Fruit fly (Drosophila melanogaster) whole organism, wandering third instar larva: ENCODE results near the gene Cpr67Fa1.

ENCODE experiments used
- Abd-B ChIP-seq: fragments of >200 bp; optimal IDR thresholded peaks from 2 replicates; lab custom pipeline; 2017; ENCODE audit warnings: missing biosample characterization, missing genetic modification characterization
- CG32264 ChIP-seq: fragments of 200-800 bp; sonication (Bioruptor generic); optimal IDR thresholded peaks from 2 replicates; lab custom pipeline; 2016; ENCODE audit warnings: missing biosample characterization, missing genetic modification characterization
- CG9705 ChIP-seq: fragments of 200-800 bp; sonication (Bioruptor generic); optimal IDR thresholded peaks from 2 replicates; lab custom pipeline; 2018; ENCODE audit warnings: missing biosample characterization, mild to moderate bottlenecking, missing genetic modification characterization
- CrebA ChIP-seq: fragments of 200-800 bp; sonication (Bioruptor generic); optimal IDR thresholded peaks from 2 replicates; lab custom pipeline; 2016; ENCODE audit warnings: missing biosample characterization, mild to moderate bottlenecking, missing genetic modification characterization, borderline replicate concordance
- Dfd ChIP-seq: fragments of >200 bp; optimal IDR thresholded peaks from 2 replicates; lab custom pipeline; 2017; ENCODE audit warnings: missing biosample characterization, missing genetic modification characterization
- Dif ChIP-seq: fragments of 200-275, 200-300 bp; sonication (Bioruptor generic); optimal IDR thresholded peaks from 2 replicates; lab custom pipeline; 2018; ENCODE audit warnings: missing biosample characterization, missing genetic modification characterization; ENCODE audit not compliant: partially characterized antibody
- GATAd ChIP-seq: sonication (Bioruptor generic); optimal IDR thresholded peaks from 2 replicates; lab custom pipeline; 2016; ENCODE audit warnings: missing biosample characterization, missing genetic modification characterization
- HLH106 ChIP-seq: fragments of 200-800 bp; optimal IDR thresholded peaks from 3 replicates; lab custom pipeline; 2019; ENCODE audit warnings: missing biosample characterization, mild to moderate bottlenecking, missing genetic modification characterization, moderate library complexity
- Hnf4 ChIP-seq: fragments of 200-800 bp; sonication (Bioruptor generic); optimal IDR thresholded peaks from 2 replicates; lab custom pipeline; 2016; ENCODE audit warnings: missing biosample characterization, mild to moderate bottlenecking, missing genetic modification characterization
- Hr78 ChIP-seq: fragments of >200 bp; optimal IDR thresholded peaks from 2 replicates; lab custom pipeline; 2017; ENCODE audit warnings: missing biosample characterization, missing genetic modification characterization
- Hr83 ChIP-seq: fragments of 200-300 bp; sonication (Bioruptor generic); optimal IDR thresholded peaks from 2 replicates; lab custom pipeline; 2016; ENCODE audit warnings: missing biosample characterization, mild to moderate bottlenecking, missing genetic modification characterization, moderate library complexity; ENCODE audit not compliant: poor library complexity, severe bottlenecking
- Jra ChIP-seq: sonication (Bioruptor generic); optimal IDR thresholded peaks from 2 replicates; lab custom pipeline; 2016; ENCODE audit warnings: missing biosample characterization, missing genetic modification characterization
- Mio ChIP-seq: sonication (Bioruptor generic); optimal IDR thresholded peaks from 2 replicates; lab custom pipeline; 2016; ENCODE audit warnings: missing biosample characterization, missing genetic modification characterization
- Myc ChIP-seq: fragments of >200 bp; optimal IDR thresholded peaks from 2 replicates; lab custom pipeline; 2017
- N ChIP-seq: fragments of >200 bp; optimal IDR thresholded peaks from 2 replicates; lab custom pipeline; 2018; ENCODE audit warnings: missing biosample characterization, missing external identifiers, missing genetic modification characterization
- OdsH ChIP-seq: fragments of 200-800 bp; sonication (Bioruptor generic); optimal IDR thresholded peaks from 2 replicates; lab custom pipeline; 2016; ENCODE audit warnings: missing biosample characterization, mild to moderate bottlenecking, missing genetic modification characterization
- Rel ChIP-seq, 2 experiments: fragments of 200-800 bp; sonication (Bioruptor generic) in 1 of 2; optimal IDR thresholded peaks; 2 replicates in 1 of 2; 3 replicates in 1 of 2; lab custom pipeline; 2016 to 2019; ENCODE audit warnings: mild to moderate bottlenecking in 2 of 2, missing biosample characterization in 2 of 2, missing genetic modification characterization in 2 of 2, moderate library complexity in 1 of 2
- Sp1 ChIP-seq: fragments of 200-800 bp; sonication (Bioruptor generic); optimal IDR thresholded peaks from 3 replicates; lab custom pipeline; 2019; ENCODE audit warnings: missing biosample characterization, mild to moderate bottlenecking, missing genetic modification characterization, moderate library complexity
- Vsx2 ChIP-seq: fragments of 200-300, 225-300 bp; sonication (Bioruptor generic); optimal IDR thresholded peaks from 2 replicates; lab custom pipeline; 2018; ENCODE audit warnings: missing biosample characterization, missing genetic modification characterization; ENCODE audit not compliant: partially characterized antibody
- br ChIP-seq: fragments of 200-800 bp; sonication (Bioruptor generic); optimal IDR thresholded peaks from 2 replicates; lab custom pipeline; 2016; ENCODE audit warnings: missing biosample characterization, missing genetic modification characterization
- brk ChIP-seq: fragments of 200-800 bp; sonication (Bioruptor generic); optimal IDR thresholded peaks from 2 replicates; lab custom pipeline; 2016; ENCODE audit warnings: missing biosample characterization, mild to moderate bottlenecking, missing genetic modification characterization
- dl ChIP-seq, 2 experiments: fragments of 175-275, 200-275 bp in 1 of 2; fragments of 200-275 bp in 1 of 2; sonication (Bioruptor generic); optimal IDR thresholded peaks; lab custom pipeline; 2018; ENCODE audit warnings: mild to moderate bottlenecking in 2 of 2, missing biosample characterization in 2 of 2, missing genetic modification characterization in 2 of 2, moderate library complexity in 2 of 2; ENCODE audit not compliant: partially characterized antibody in 2 of 2, insufficient read depth in 1 of 2
- dmrt93B ChIP-seq: fragments of 200-800 bp; sonication (Bioruptor generic); optimal IDR thresholded peaks from 2 replicates; lab custom pipeline; 2018; ENCODE audit warnings: missing biosample characterization, mild to moderate bottlenecking, missing genetic modification characterization
- dsf ChIP-seq: sonication (Bioruptor generic); optimal IDR thresholded peaks from 2 replicates; lab custom pipeline; 2016; ENCODE audit warnings: missing biosample characterization, missing genetic modification characterization, borderline replicate concordance
- ey ChIP-seq: fragments of 200-800 bp; sonication (Bioruptor generic); optimal IDR thresholded peaks from 2 replicates; lab custom pipeline; 2016; ENCODE audit warnings: missing biosample characterization, missing genetic modification characterization
- foxo ChIP-seq, 2 experiments: fragments of 200-800 bp; sonication (Bioruptor generic); optimal IDR thresholded peaks; 2 replicates in 1 of 2; 3 replicates in 1 of 2; lab custom pipeline; 2016 to 2017; ENCODE audit warnings: missing biosample characterization in 2 of 2, missing genetic modification characterization in 2 of 2
- fru ChIP-seq: fragments of 200-800 bp; sonication (Bioruptor generic); optimal IDR thresholded peaks from 3 replicates; lab custom pipeline; 2016; ENCODE audit warnings: missing biosample characterization, mild to moderate bottlenecking, missing genetic modification characterization
- h ChIP-seq: fragments of 200-800 bp; sonication (Bioruptor generic); optimal IDR thresholded peaks from 3 replicates; lab custom pipeline; 2016; ENCODE audit warnings: missing biosample characterization, mild to moderate bottlenecking, missing genetic modification characterization
- jim ChIP-seq: fragments of 175-275, 200-325 bp; sonication (Bioruptor generic); optimal IDR thresholded peaks from 2 replicates; lab custom pipeline; 2016; ENCODE audit warnings: missing biosample characterization, mild to moderate bottlenecking, missing genetic modification characterization
- lola ChIP-seq: fragments of >200 bp; optimal IDR thresholded peaks from 2 replicates; lab custom pipeline; 2017; ENCODE audit warnings: missing biosample characterization, missing genetic modification characterization
- pan ChIP-seq: fragments of >200 bp; optimal IDR thresholded peaks from 2 replicates; lab custom pipeline; 2017
- psq ChIP-seq: fragments of 200-800 bp; sonication (Bioruptor generic); optimal IDR thresholded peaks from 3 replicates; lab custom pipeline; 2017; ENCODE audit warnings: missing biosample characterization, mild to moderate bottlenecking, missing genetic modification characterization, moderate library complexity
- rgr ChIP-seq: fragments of 200-800 bp; sonication (Bioruptor generic); optimal IDR thresholded peaks from 3 replicates; lab custom pipeline; 2016; ENCODE audit warnings: missing biosample characterization, mild to moderate bottlenecking, missing genetic modification characterization
- sage ChIP-seq: fragments of 200-800 bp; sonication (Bioruptor generic); optimal IDR thresholded peaks from 2 replicates; lab custom pipeline; 2016; ENCODE audit warnings: missing biosample characterization, mild to moderate bottlenecking, missing genetic modification characterization
- sv ChIP-seq: fragments of 200-800 bp; sonication (Bioruptor generic); optimal IDR thresholded peaks from 3 replicates; lab custom pipeline; 2016; ENCODE audit warnings: missing biosample characterization, missing genetic modification characterization
- tai ChIP-seq: sonication (Bioruptor generic); optimal IDR thresholded peaks from 2 replicates; lab custom pipeline; 2016; ENCODE audit warnings: missing biosample characterization, missing genetic modification characterization
- usp ChIP-seq: fragments of >200 bp; optimal IDR thresholded peaks from 2 replicates; lab custom pipeline; 2017; ENCODE audit warnings: missing biosample characterization, missing genetic modification characterization
- woc ChIP-seq: sonication (Bioruptor generic); optimal IDR thresholded peaks from 2 replicates; lab custom pipeline; 2016; ENCODE audit warnings: missing biosample characterization, mild to moderate bottlenecking, missing genetic modification characterization

Gene Cpr67Fa1

dm6 chr3L:10855419-10856213, 34.2 kb upstream of the Cpr67Fa1 start (continued):
- TF ChIP-seq Mio (GFP tag; lab: Kevin White, UChicago) (no peak), brk (GFP tag; lab: Kevin White, UChicago) (peak; percentile 66), woc (GFP tag; lab: Kevin White, UChicago) (peak; percentile 48), h (GFP tag; lab: Kevin White, UChicago) (peak; percentile 83), OdsH (GFP tag; lab: Kevin White, UChicago) (peak; percentile 92), Myc (lab: Kevin White, UChicago) (no peak), psq (GFP tag; lab: Kevin White, UChicago) (peak; percentile 91), Sp1 (GFP tag; lab: Kevin White, UChicago) (peak; percentile 97)
- TF ChIP-seq, all 38 proteins: peak for 26

dm6 chr3L:10856534-10857030, 33.2 kb upstream of the Cpr67Fa1 start:
- peak; percentile 33 for TF ChIP-seq Hnf4 (GFP tag; lab: Kevin White, UChicago)
- no peak for TF ChIP-seq Abd-B (GFP tag; lab: Kevin White, UChicago)
- peak; percentile 68 for TF ChIP-seq h (GFP tag; lab: Kevin White, UChicago)
- no peak for TF ChIP-seq usp
- peak; percentile 46 for TF ChIP-seq br
- no peak for TF ChIP-seq dmrt93B (GFP tag; lab: Kevin White, UChicago)
- TF ChIP-seq sage (GFP tag; lab: Kevin White, UChicago), result no peak
- no peak for TF ChIP-seq sv (GFP tag; lab: Kevin White, UChicago)
- no peak for TF ChIP-seq lola (GFP tag; lab: Kevin White, UChicago)
- TF ChIP-seq woc (GFP tag; lab: Kevin White, UChicago), result peak; percentile 21
- TF ChIP-seq CG9705 (GFP tag; lab: Kevin White, UChicago), result no peak
- TF ChIP-seq Hr78, result no peak
- peak; percentile 86 for TF ChIP-seq Vsx2 (GFP tag; lab: Kevin White, UChicago)
- TF ChIP-seq foxo (GFP tag; optimal IDR thresholded peaks at IDR 0.05; lab: Kevin White, UChicago), result no peak
- TF ChIP-seq Jra (GFP tag; lab: Kevin White, UChicago), result no peak
- peak; percentile 65 for TF ChIP-seq Dif (GFP tag; lab: Kevin White, UChicago)
- TF ChIP-seq CG32264, result no peak
- peak; percentile 65 for TF ChIP-seq psq (GFP tag; lab: Kevin White, UChicago)
- no peak for TF ChIP-seq pan (lab: Kevin White, UChicago)
- TF ChIP-seq Hr83, result no peak
- TF ChIP-seq dsf (GFP tag; lab: Kevin White, UChicago), result no peak
- TF ChIP-seq N (GFP tag; lab: Kevin White, UChicago), result no peak
- TF ChIP-seq CrebA (GFP tag; lab: Kevin White, UChicago), result peak; percentile 87
- TF ChIP-seq brk (GFP tag; lab: Kevin White, UChicago), result peak; percentile 60
- peak; percentile 49 to 65 for TF ChIP-seq dl (GFP tag; optimal IDR thresholded peaks at IDR 0.05; lab: Kevin White, UChicago; ENCODE audit: insufficient read depth in 1 of 2, partially characterized antibody in 2 of 2)
- peak; percentile 41 for TF ChIP-seq Sp1 (GFP tag; lab: Kevin White, UChicago)
- no peak for TF ChIP-seq Mio (GFP tag; lab: Kevin White, UChicago)
- no peak for TF ChIP-seq HLH106 (tag; lab: Kevin White, UChicago)
- TF ChIP-seq Myc (lab: Kevin White, UChicago), result no peak
- peak; percentile 13 for TF ChIP-seq OdsH (GFP tag; lab: Kevin White, UChicago)
- no peak for TF ChIP-seq GATAd (GFP tag; lab: Kevin White, UChicago)
- TF ChIP-seq rgr (GFP tag; lab: Kevin White, UChicago), result peak; percentile 3
- TF ChIP-seq tai (GFP tag; lab: Kevin White, UChicago), result no peak
- TF ChIP-seq jim (GFP tag; lab: Kevin White, UChicago), result no peak
- no peak for TF ChIP-seq ey
- TF ChIP-seq Rel (GFP tag; optimal IDR thresholded peaks at IDR 0.05; lab: Kevin White, UChicago), result no peak
- TF ChIP-seq Rel (tag; optimal IDR thresholded peaks at IDR 0.05; lab: Kevin White, UChicago), result peak; percentile 63
- no peak for TF ChIP-seq Dfd
- peak; percentile 76 for TF ChIP-seq fru (GFP tag; lab: Kevin White, UChicago)
